Fruit fly (Drosophila melanogaster): ENCODE measurements around the gene CG14777.
A peak's percentile ranks its signal among the peaks of the same experiment; 100 is the strongest.

Gene CG14777

DNA sequence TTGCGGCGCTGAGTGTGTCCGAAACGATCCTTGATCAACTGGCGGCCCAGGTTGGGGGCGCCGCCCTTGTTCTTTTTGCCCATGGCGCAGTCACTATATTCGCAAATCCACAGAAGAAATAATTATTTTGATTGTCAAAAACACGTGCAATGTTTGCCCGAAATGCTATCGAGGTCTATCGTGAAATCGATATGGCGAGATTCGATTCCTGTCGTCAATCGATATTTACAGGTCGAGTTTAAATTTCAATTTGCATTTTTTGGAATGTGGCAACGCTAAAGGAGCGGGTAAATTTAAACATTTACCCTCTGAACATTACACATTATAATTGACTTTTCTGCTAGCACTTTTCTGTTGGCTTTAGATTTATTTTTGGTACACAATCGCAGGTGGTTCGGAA lies 1.9 kb upstream of the CG14777 start, which contains the start of gene Ns3 (continued):
- TF ChIP-seq Ets65A (GFP tag) (no peak), BtbVII (GFP tag; optimal IDR thresholded peaks at IDR 0.05) (no peak), ap (GFP tag; IDR thresholded peaks at IDR 0.05) (no peak), pb (GFP tag; optimal IDR thresholded peaks at IDR 0.05) (no peak), her (GFP tag; optimal IDR thresholded peaks at IDR 0.05) (no peak), peb (GFP tag; IDR thresholded peaks at IDR 0.05) (no peak), en (GFP tag; optimal IDR thresholded peaks at IDR 0.05) (no peak), CG4282 (GFP tag; optimal IDR thresholded peaks at IDR 0.05) (no peak), CG6689 (GFP tag; IDR thresholded peaks at IDR 0.05) (no peak), HmgD (GFP tag; optimal IDR thresholded peaks at IDR 0.05) (no peak), CG14050 (GFP tag; IDR thresholded peaks at IDR 0.05) (no peak), zfh1 (GFP tag; IDR thresholded peaks at IDR 0.05) (no peak), CG3163 (GFP tag; optimal IDR thresholded peaks at IDR 0.05) (no peak), CG10321 (GFP tag; IDR thresholded peaks at IDR 0.05) (no peak), ATbp (GFP tag; optimal IDR thresholded peaks at IDR 0.05) (no peak), cg (GFP tag; optimal IDR thresholded peaks at IDR 0.05) (peak; percentile 1), otp (GFP tag; IDR thresholded peaks at IDR 0.05) (no peak), Fer2 (tag; optimal IDR thresholded peaks at IDR 0.05) (no peak), CG8478 (optimal IDR thresholded peaks at IDR 0.05) (no peak), inv (GFP tag; IDR thresholded peaks at IDR 0.05; ENCODE audit: partially characterized antibody) (peak; percentile 73), Hand (GFP tag; optimal IDR thresholded peaks at IDR 0.05) (no peak), CG10654 (GFP tag; optimal IDR thresholded peaks at IDR 0.05) (no peak), CG3407 (GFP tag; optimal IDR thresholded peaks at IDR 0.05) (no peak), CG11560 (tag; IDR thresholded peaks at IDR 0.05) (no peak; the same call in 2 of the 3 replicates), CG11504 (tag; optimal IDR thresholded peaks at IDR 0.05) (no peak), yki (optimal IDR thresholded peaks at IDR 0.05) (no peak), Fer3 (tag; optimal IDR thresholded peaks at IDR 0.05) (no peak), CG11456 (GFP tag; IDR thresholded peaks at IDR 0.05) (no peak), ewg (GFP tag; optimal IDR thresholded peaks at IDR 0.05) (no peak), NC2α (GFP tag; optimal IDR thresholded peaks at IDR 0.05) (no peak), Stat92E (GFP tag; optimal IDR thresholded peaks at IDR 0.05) (no peak), CG10565 (GFP tag; optimal IDR thresholded peaks at IDR 0.05) (no peak), CG8924 (tag; optimal IDR thresholded peaks at IDR 0.05) (no peak), Dip2 (GFP tag; IDR thresholded peaks at IDR 0.05) (no peak), slp2 (GFP tag; optimal IDR thresholded peaks at IDR 0.05) (no peak), CG8290 (GFP tag; optimal IDR thresholded peaks at IDR 0.05) (no peak), CG8290 (tag; optimal IDR thresholded peaks at IDR 0.05) (no peak), ranshi (GFP tag; IDR thresholded peaks at IDR 0.05) (no peak), dmrt11E (tag; optimal IDR thresholded peaks at IDR 0.05) (no peak), CG5180 (GFP tag; optimal IDR thresholded peaks at IDR 0.05) (no peak), Opbp (GFP tag; IDR thresholded peaks at IDR 0.05; ENCODE audit: partially characterized antibody) (peak; percentile 86), gce (GFP tag; IDR thresholded peaks at IDR 0.05) (no peak), CG34376 (GFP tag; optimal IDR thresholded peaks at IDR 0.05) (no peak), CG17612 (GFP tag; IDR thresholded peaks at IDR 0.05) (no peak), CG7271 (tag; optimal IDR thresholded peaks at IDR 0.05) (no peak), NFAT (GFP tag; IDR thresholded peaks at IDR 0.05) (no peak), sr (GFP tag; IDR thresholded peaks at IDR 0.05) (no peak), CG12071 (GFP tag; optimal IDR thresholded peaks at IDR 0.05) (no peak), CG2889 (GFP tag; IDR thresholded peaks at IDR 0.05) (no peak), CG2712 (tag; optimal IDR thresholded peaks at IDR 0.05) (no peak), sens-2 (GFP tag; IDR thresholded peaks at IDR 0.05) (no peak), CG4360 (GFP tag; IDR thresholded peaks at IDR 0.05) (no peak), Hmr (GFP tag; optimal IDR thresholded peaks at IDR 0.05) (no peak), Doc3 (GFP tag; IDR thresholded peaks at IDR 0.05; ENCODE audit: partially characterized antibody) (peak; percentile 72)

All from whole organism, embryonic.